Fruit fly (Drosophila melanogaster): ENCODE data around the gene Npc2d.

Gene Npc2d

DNA sequence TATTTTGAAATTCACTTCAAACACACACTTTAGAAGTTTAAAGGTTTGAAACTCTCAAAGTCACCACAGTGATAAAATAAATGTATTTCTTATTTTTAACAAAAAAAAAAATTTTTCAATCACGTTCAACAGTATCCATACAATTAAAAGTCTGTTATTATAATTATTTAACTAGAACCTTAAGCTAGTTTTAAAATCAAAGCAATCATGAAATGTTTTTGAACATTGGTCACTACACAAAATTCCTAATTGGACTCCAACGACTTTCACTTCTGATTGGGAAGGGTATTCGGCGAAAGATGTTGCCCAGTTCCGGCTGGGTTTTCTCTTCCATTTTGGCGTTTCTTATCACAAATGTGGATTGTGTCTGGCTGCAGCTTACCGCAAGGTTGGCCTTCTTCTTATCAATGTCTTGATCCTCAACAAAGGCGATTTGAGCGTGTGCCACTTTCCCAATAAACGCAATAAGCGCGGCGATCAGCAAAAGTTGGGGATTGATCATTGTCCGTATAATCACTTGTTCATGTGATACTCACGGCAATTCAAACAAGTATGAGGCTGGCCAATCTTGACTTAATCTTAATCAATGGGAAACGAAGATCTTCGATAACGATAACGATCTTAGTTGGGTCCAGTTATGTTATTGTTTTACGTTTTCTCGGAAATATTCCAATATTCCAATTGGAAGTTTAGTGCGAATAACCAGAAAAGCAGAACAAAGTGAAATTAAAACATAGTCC, 7.7 kb downstream of the Npc2d start (continued):
- TF ChIP-seq NC2α (GFP tag; optimal IDR thresholded peaks at IDR 0.05): no peak
- TF ChIP-seq MBD-R2 (GFP tag; IDR thresholded peaks at IDR 0.05): 0 out of 2 replicates have a peak, but pooled peaks have one; percentile 7
- no peak for TF ChIP-seq CG11398 (GFP tag; optimal IDR thresholded peaks at IDR 0.05)
- TF ChIP-seq CG7839 (tag; optimal IDR thresholded peaks at IDR 0.05): peak; percentile 65
- peak; percentile 54 for TF ChIP-seq CG34376 (GFP tag; optimal IDR thresholded peaks at IDR 0.05)
- TF ChIP-seq cg (GFP tag; optimal IDR thresholded peaks at IDR 0.05): no peak
- TF ChIP-seq sc (optimal IDR thresholded peaks at IDR 0.05): no peak
- no peak for TF ChIP-seq sc (GFP tag; optimal IDR thresholded peaks at IDR 0.05)
- no peak for TF ChIP-seq CG11723 (GFP tag; optimal IDR thresholded peaks at IDR 0.05)
- peak; percentile 74 for TF ChIP-seq CG11504 (tag; optimal IDR thresholded peaks at IDR 0.05)
- TF ChIP-seq phol (tag; optimal IDR thresholded peaks at IDR 0.05): peak; percentile 52
- TF ChIP-seq CG18764 (GFP tag; optimal IDR thresholded peaks at IDR 0.05): peak; percentile 10
- TF ChIP-seq HLH54F (GFP tag; optimal IDR thresholded peaks at IDR 0.05): no peak
- TF ChIP-seq corto (GFP tag; optimal IDR thresholded peaks at IDR 0.05): no peak
- no peak for TF ChIP-seq CG11247 (GFP tag; IDR thresholded peaks at IDR 0.05)
- TF ChIP-seq CG31388 (GFP tag; optimal IDR thresholded peaks at IDR 0.05): no peak
- TF ChIP-seq CG32772 (GFP tag; IDR thresholded peaks at IDR 0.05): no peak
- TF ChIP-seq wek (GFP tag; optimal IDR thresholded peaks at IDR 0.05): no peak
- TF ChIP-seq CG13123 (GFP tag; optimal IDR thresholded peaks at IDR 0.05): no peak
- no peak for TF ChIP-seq aop (GFP tag; IDR thresholded peaks at IDR 0.05)
- no peak for TF ChIP-seq stc (GFP tag; IDR thresholded peaks at IDR 0.05)
- no peak for TF ChIP-seq unc-4 (GFP tag; IDR thresholded peaks at IDR 0.05; ENCODE audit: partially characterized antibody)
- no peak for TF ChIP-seq Nf-YC (tag; optimal IDR thresholded peaks at IDR 0.05)
- no peak for TF ChIP-seq her (GFP tag; optimal IDR thresholded peaks at IDR 0.05)
- no peak for TF ChIP-seq usp (GFP tag; optimal IDR thresholded peaks at IDR 0.05)
- no peak for TF ChIP-seq Jarid2 (GFP tag; optimal IDR thresholded peaks at IDR 0.05)
- TF ChIP-seq gsb (GFP tag; IDR thresholded peaks at IDR 0.05): no peak
- TF ChIP-seq Ptx1 (GFP tag; IDR thresholded peaks at IDR 0.05): peak; percentile 37; the same call in 1 of the 2 replicates
- TF ChIP-seq Bdp1 (GFP tag; optimal IDR thresholded peaks at IDR 0.05): no peak
- no peak for TF ChIP-seq Oaz (GFP tag; IDR thresholded peaks at IDR 0.05)
- TF ChIP-seq CG4730 (GFP tag; IDR thresholded peaks at IDR 0.05): no peak
- peak; percentile 59 for TF ChIP-seq CG2712 (tag; optimal IDR thresholded peaks at IDR 0.05)
- no peak for TF ChIP-seq mam (GFP tag; optimal IDR thresholded peaks at IDR 0.05)
- TF ChIP-seq E2f1 (GFP tag; IDR thresholded peaks at IDR 0.05): no peak
- TF ChIP-seq Drgx (GFP tag; IDR thresholded peaks at IDR 0.05): no peak
- TF ChIP-seq CG3281 (GFP tag; optimal IDR thresholded peaks at IDR 0.05): peak; percentile 45
- no peak for TF ChIP-seq pan (optimal IDR thresholded peaks at IDR 0.05)
- TF ChIP-seq pan (GFP tag; optimal IDR thresholded peaks at IDR 0.05 in 1 of 2, IDR thresholded peaks at IDR 0.05 in 1 of 2): no peak
- no peak for TF ChIP-seq CG7745 (tag; optimal IDR thresholded peaks at IDR 0.05)
- TF ChIP-seq CG7357 (GFP tag; IDR thresholded peaks at IDR 0.05): no peak
- no peak for TF ChIP-seq CG11695 (GFP tag; IDR thresholded peaks at IDR 0.05)
- TF ChIP-seq CG6854 (GFP tag; optimal IDR thresholded peaks at IDR 0.05): no peak
- TF ChIP-seq sim (GFP tag; IDR thresholded peaks at IDR 0.05): no peak
- TF ChIP-seq Rx (GFP tag; IDR thresholded peaks at IDR 0.05): no peak
- no peak for TF ChIP-seq CG10431 (GFP tag; optimal IDR thresholded peaks at IDR 0.05)
- no peak for TF ChIP-seq CG15479 (GFP tag; optimal IDR thresholded peaks at IDR 0.05)
- TF ChIP-seq CG8281 (tag; optimal IDR thresholded peaks at IDR 0.05): peak; percentile 11
- no peak for TF ChIP-seq Chrac-16 (GFP tag; optimal IDR thresholded peaks at IDR 0.05)
- TF ChIP-seq Ssrp (tag; optimal IDR thresholded peaks at IDR 0.05): peak; percentile 57
- TF ChIP-seq CG3407 (GFP tag; optimal IDR thresholded peaks at IDR 0.05): no peak
- no peak for TF ChIP-seq CG17328 (GFP tag; IDR thresholded peaks at IDR 0.05)
- TF ChIP-seq CG32767 (GFP tag; IDR thresholded peaks at IDR 0.05): no peak
